Fruit fly (Drosophila melanogaster): ENCODE measurements around the gene Mulk.

- TF ChIP-seq CG8478 (optimal IDR thresholded peaks at IDR 0.05): no peak
- TF ChIP-seq CTCF (optimal IDR thresholded peaks at IDR 0.05): no peak
These were observed 40.9 kb downstream of the Mulk start, which contains the start of gene Cdk5alpha for dm6 chr2L:10310614-10311382.

Measured in S2 (cell line).